Worm (Caenorhabditis elegans): ENCODE results near the gene srw-13.

DNA sequence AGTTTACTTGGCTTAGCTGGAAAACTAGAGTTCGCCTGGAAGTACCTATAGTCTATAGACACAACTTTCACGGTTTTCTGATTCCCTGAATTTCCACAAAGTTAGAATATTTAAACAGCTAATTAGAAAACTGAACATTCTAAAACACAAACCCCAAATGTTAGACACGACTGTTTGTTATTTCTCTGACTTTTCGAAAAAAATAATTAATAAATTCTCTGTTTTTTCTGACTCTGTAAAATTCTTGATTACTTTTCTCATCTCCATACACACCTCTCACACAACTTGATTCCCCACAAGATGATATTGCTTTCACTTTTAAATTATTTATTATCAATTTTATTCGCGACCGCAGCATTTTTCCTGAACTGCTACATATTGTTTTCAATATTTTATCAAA is 21.2 kb downstream of the srw-13 start, which contains the start of gene srbc-75:
- no peak for TF ChIP-seq ces-1 (GFP tag; optimal IDR thresholded peaks at IDR 0.05)
- TF ChIP-seq unc-62 (GFP tag; optimal IDR thresholded peaks at IDR 0.05) = no peak
- no peak for TF ChIP-seq unc-39 (tag; optimal IDR thresholded peaks at IDR 0.05)
- no peak for TF ChIP-seq nhr-237 (tag; optimal IDR thresholded peaks at IDR 0.05)
- no peak for TF ChIP-seq ztf-11 (tag; optimal IDR thresholded peaks at IDR 0.05)
- TF ChIP-seq unc-120 (tag; optimal IDR thresholded peaks at IDR 0.05; ENCODE audit: poor library complexity, severe bottlenecking) = no peak
- no peak for TF ChIP-seq cnd-1 (tag; optimal IDR thresholded peaks at IDR 0.05)
- no peak for TF ChIP-seq lin-13 (tag; optimal IDR thresholded peaks at IDR 0.05)
- no peak for TF ChIP-seq flh-1 (GFP tag; optimal IDR thresholded peaks at IDR 0.05)
- no peak for TF ChIP-seq sptf-1 (tag; optimal IDR thresholded peaks at IDR 0.05)

Data from whole organism, mixed stage, embryonic.